Worm (Caenorhabditis elegans) whole organism, L3 larva: ENCODE results near the gene T25E4.2.

Experiments
- ceh-28 ChIP-seq: fragments of 150-350 bp; optimal IDR thresholded peaks from 2 replicates; lab custom pipeline; 2014; ENCODE audit warnings: missing biosample characterization, missing genetic modification reagents, missing genetic modification characterization
- elt-3 ChIP-seq, 3 experiments: fragments of 150-350 bp in 1 of 3; sonication (generic microtip) in 2 of 3; optimal IDR thresholded peaks; 2 replicates in 2 of 3; 4 replicates in 1 of 3; lab custom pipeline; 2014 to 2017; ENCODE audit warnings: missing biosample characterization in 3 of 3, missing genetic modification characterization in 3 of 3
- jun-1 ChIP-seq: fragments of 150-350 bp; optimal IDR thresholded peaks from 2 replicates; lab custom pipeline; 2014; ENCODE audit warnings: missing biosample characterization, missing genetic modification reagents, missing genetic modification characterization
- lin-39 ChIP-seq: fragments of 150-350 bp; optimal IDR thresholded peaks from 2 replicates; lab custom pipeline; 2018; ENCODE audit warnings: missing biosample characterization, missing genetic modification reagents, missing genetic modification characterization
- nhr-12 ChIP-seq: fragments of 150-350 bp; optimal IDR thresholded peaks from 2 replicates; lab custom pipeline; 2014; ENCODE audit warnings: missing biosample characterization, missing genetic modification characterization
- nhr-23 ChIP-seq: fragments of 150-350 bp; optimal IDR thresholded peaks from 2 replicates; lab custom pipeline; 2014; ENCODE audit warnings: missing biosample characterization, missing genetic modification reagents, missing genetic modification characterization
- nhr-25 ChIP-seq: sonication (generic microtip); optimal IDR thresholded peaks from 2 replicates; lab custom pipeline; 2017; ENCODE audit warnings: missing biosample characterization, missing genetic modification characterization
- nhr-77 ChIP-seq: fragments of 150-350 bp; optimal IDR thresholded peaks from 2 replicates; lab custom pipeline; 2014; ENCODE audit warnings: missing biosample characterization, missing genetic modification characterization
- pqm-1 ChIP-seq: fragments of 150-350 bp; optimal IDR thresholded peaks from 2 replicates; lab custom pipeline; 2017; ENCODE audit warnings: missing biosample characterization, missing genetic modification characterization, inconsistent platforms
- skn-1 ChIP-seq: fragments of 150-350 bp; optimal IDR thresholded peaks from 2 replicates; lab custom pipeline; 2014; ENCODE audit warnings: missing biosample characterization, missing genetic modification characterization
- snpc-4 ChIP-seq: fragments of 150-350 bp; optimal IDR thresholded peaks from 2 replicates; lab custom pipeline; 2014; ENCODE audit warnings: missing biosample characterization, missing genetic modification characterization
- tbx-2 ChIP-seq: sonication (generic microtip); optimal IDR thresholded peaks from 2 replicates; lab custom pipeline; 2016; ENCODE audit warnings: mild to moderate bottlenecking, missing genetic modification characterization, missing compliant biosample characterization
- unc-62 ChIP-seq: fragments of 150-350 bp; sonication (generic microtip); optimal IDR thresholded peaks from 4 replicates; lab custom pipeline; 2014; ENCODE audit warnings: missing biosample characterization, missing genetic modification reagents, missing genetic modification characterization

DNA sequence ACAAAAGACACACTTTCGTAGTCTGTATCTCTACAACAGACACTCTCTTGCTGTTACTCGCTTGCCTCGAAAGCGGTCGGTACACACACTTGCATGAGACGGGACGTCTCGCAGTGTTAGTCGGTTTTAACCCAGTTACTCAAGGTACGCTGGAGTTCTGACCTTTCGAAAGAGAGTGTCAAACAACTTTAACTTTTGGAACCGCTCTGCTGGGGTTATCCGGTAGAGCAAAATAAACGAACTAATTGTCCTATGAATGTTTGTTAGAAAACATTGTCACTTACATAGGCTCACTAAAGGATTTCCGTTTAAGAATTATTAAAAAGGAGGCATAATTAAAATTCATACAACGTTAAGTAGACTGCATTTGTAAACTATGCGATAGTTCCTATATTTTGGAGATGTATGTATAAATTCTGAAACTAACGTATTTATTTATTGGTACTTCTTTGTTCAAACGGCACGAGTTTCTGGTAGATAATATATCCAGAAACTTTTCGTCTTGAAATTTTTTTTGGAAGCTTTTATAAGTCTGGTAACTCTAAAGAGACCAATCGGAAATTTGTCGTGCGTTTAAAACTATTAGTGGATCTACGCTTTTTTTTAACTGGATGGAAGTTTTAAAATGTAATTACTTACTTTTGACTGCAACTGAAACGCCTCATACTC, 38.6 kb downstream of the T25E4.2 start:
- TF ChIP-seq lin-39, result peak; percentile 97
- TF ChIP-seq nhr-77, result peak; percentile 93
- peak; percentile 100 for TF ChIP-seq snpc-4 (tag; lab: Kevin White, UChicago)
- TF ChIP-seq skn-1 (tag; lab: Kevin White, UChicago), result peak; percentile 95
- TF ChIP-seq pqm-1 (tag; lab: Kevin White, UChicago), result peak; percentile 94
- TF ChIP-seq ceh-28 (tag; lab: Kevin White, UChicago), result peak; percentile 94
- peak; percentile 81 for TF ChIP-seq unc-62
- peak; percentile 99 for TF ChIP-seq nhr-23 (tag; lab: Kevin White, UChicago)
- peak; percentile 99 for TF ChIP-seq nhr-25
- TF ChIP-seq tbx-2 (tag; lab: Kevin White, UChicago), result peak; percentile 97
- TF ChIP-seq elt-3 (tag; optimal IDR thresholded peaks at IDR 0.05; lab: Kevin White, UChicago), result peak in 2 of 3 experiments; percentile 77 to 92
- TF ChIP-seq jun-1 (tag; lab: Kevin White, UChicago), result peak; percentile 98
- TF ChIP-seq nhr-12 (tag; lab: Kevin White, UChicago), result no peak
